Fruit fly (Drosophila melanogaster): ENCODE data around the gene mtd.
A peak's percentile ranks its signal among the peaks of the same experiment; 100 is the strongest.

The mtd gene

DNA sequence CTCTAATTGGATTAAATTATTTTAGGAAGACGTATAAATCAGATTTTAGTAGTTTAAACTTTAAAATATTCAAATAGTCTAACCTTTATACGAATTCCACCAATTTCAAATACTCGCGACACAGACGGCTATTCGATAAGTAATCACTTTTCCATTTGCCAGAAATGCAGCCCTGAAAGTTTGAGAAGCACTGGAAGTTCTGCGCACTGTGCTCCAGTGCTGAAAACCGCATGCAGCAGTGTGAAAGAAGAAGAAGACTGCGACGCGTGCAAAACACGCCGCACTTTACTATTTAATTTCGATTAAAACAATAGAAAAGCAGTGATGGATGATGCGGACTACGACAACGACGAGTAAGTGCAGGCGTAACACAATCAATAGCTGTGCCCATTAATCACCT, 21.3 kb upstream of the mtd start, which contains the start of gene Polr2F (continued):
- TF ChIP-seq Myb (GFP tag; optimal IDR thresholded peaks at IDR 0.05) (peak; percentile 89), sob (GFP tag; IDR thresholded peaks at IDR 0.05) (peak; percentile 93), CG16815 (GFP tag; optimal IDR thresholded peaks at IDR 0.05) (peak; percentile 73), ind (GFP tag; optimal IDR thresholded peaks at IDR 0.05) (peak; percentile 91), CG7357 (GFP tag; IDR thresholded peaks at IDR 0.05) (no peak), Hr78 (GFP tag; optimal IDR thresholded peaks at IDR 0.05) (no peak), Bdp1 (GFP tag; optimal IDR thresholded peaks at IDR 0.05) (peak; percentile 83), trem (tag; optimal IDR thresholded peaks at IDR 0.05) (peak; percentile 63), slp2 (GFP tag; optimal IDR thresholded peaks at IDR 0.05) (peak; percentile 77), PHDP (tag; optimal IDR thresholded peaks at IDR 0.05) (peak; percentile 68), Lpt (GFP tag; optimal IDR thresholded peaks at IDR 0.05) (no peak), CG12155 (GFP tag; optimal IDR thresholded peaks at IDR 0.05) (peak; percentile 89), pita (GFP tag; optimal IDR thresholded peaks at IDR 0.05) (no peak), Hey (tag; optimal IDR thresholded peaks at IDR 0.05) (peak; percentile 61), klu (GFP tag; IDR thresholded peaks at IDR 0.05) (peak; percentile 71), Doc3 (GFP tag; IDR thresholded peaks at IDR 0.05; ENCODE audit: partially characterized antibody) (no peak), CG9437 (GFP tag; optimal IDR thresholded peaks at IDR 0.05) (peak; percentile 21), wdn (GFP tag; IDR thresholded peaks at IDR 0.05) (no peak), Drgx (GFP tag; IDR thresholded peaks at IDR 0.05) (peak; percentile 63), wek (GFP tag; optimal IDR thresholded peaks at IDR 0.05) (peak; percentile 32), ATbp (GFP tag; optimal IDR thresholded peaks at IDR 0.05) (peak; percentile 23), CG10274 (GFP tag; optimal IDR thresholded peaks at IDR 0.05) (no peak), C15 (GFP tag; IDR thresholded peaks at IDR 0.05) (peak; percentile 61; the same call in 1 of the 3 replicates), CG7745 (tag; optimal IDR thresholded peaks at IDR 0.05) (no peak), CG2129 (GFP tag; IDR thresholded peaks at IDR 0.05; ENCODE audit: partially characterized antibody) (no peak), ham (GFP tag; IDR thresholded peaks at IDR 0.05) (peak; percentile 43; the same call in 1 of the 2 replicates), disco-r (GFP tag; optimal IDR thresholded peaks at IDR 0.05) (peak; percentile 72), lilli (GFP tag; optimal IDR thresholded peaks at IDR 0.05) (peak; percentile 95), hth (optimal IDR thresholded peaks at IDR 0.05) (no peak), CG11723 (GFP tag; optimal IDR thresholded peaks at IDR 0.05) (peak; percentile 70), ftz-f1 (GFP tag; optimal IDR thresholded peaks at IDR 0.05) (peak; percentile 86), Dbx (GFP tag; IDR thresholded peaks at IDR 0.05) (peak; percentile 94), CG1024 (GFP tag; IDR thresholded peaks at IDR 0.05) (peak; percentile 53), CG1603 (tag; optimal IDR thresholded peaks at IDR 0.05) (peak; percentile 90), CG10979 (tag; optimal IDR thresholded peaks at IDR 0.05) (peak; percentile 49), maf-S (GFP tag; optimal IDR thresholded peaks at IDR 0.05) (peak; percentile 91), CG6765 (GFP tag; optimal IDR thresholded peaks at IDR 0.05) (peak; percentile 66), CG4854 (GFP tag; optimal IDR thresholded peaks at IDR 0.05) (peak; percentile 87), CG5953 (GFP tag; IDR thresholded peaks at IDR 0.05) (peak; percentile 51; the same call in 1 of the 2 replicates), Side (GFP tag; optimal IDR thresholded peaks at IDR 0.05) (peak; percentile 89), esg (GFP tag; conservative IDR thresholded peaks at IDR 0.05) (0 out of 2 replicates have a peak, but pooled peaks have one; percentile 42), crc (GFP tag; optimal IDR thresholded peaks at IDR 0.05) (peak; percentile 78), CG1233 (GFP tag; optimal IDR thresholded peaks at IDR 0.05) (peak; percentile 74), prd (optimal IDR thresholded peaks at IDR 0.05) (no peak), prd (GFP tag; IDR thresholded peaks at IDR 0.05) (peak; percentile 78), CTCF (GFP tag; optimal IDR thresholded peaks at IDR 0.05) (peak; percentile 44), tup (GFP tag; optimal IDR thresholded peaks at IDR 0.05) (peak; percentile 81), Rfx (GFP tag; IDR thresholded peaks at IDR 0.05) (peak; percentile 94), CG2678 (tag; optimal IDR thresholded peaks at IDR 0.05) (peak; percentile 63), CG6254 (GFP tag; optimal IDR thresholded peaks at IDR 0.05) (no peak), CG10366 (GFP tag; IDR thresholded peaks at IDR 0.05) (peak; percentile 64), Oli (tag; optimal IDR thresholded peaks at IDR 0.05) (peak; percentile 29)

Data from whole organism, embryonic.